Fruit fly (Drosophila melanogaster): ENCODE data around the gene CG32486.

The CG32486 gene

dm6 chr3L:3070274-3071204, at the start of gene CG32486, which contains the start of gene PAN3:
Gene CG32486 (minus strand): TSS chr3L:3070839.
Gene PAN3 (plus strand): TSS chr3L:3071133.
- TF ChIP-seq kay (GFP tag; ENCODE audit: borderline replicate concordance) (no peak), CG14711 (tag; optimal IDR thresholded peaks at IDR 0.05) (peak; percentile 36), CG33017 (tag; optimal IDR thresholded peaks at IDR 0.05) (peak; percentile 71), CG7101 (tag; optimal IDR thresholded peaks at IDR 0.05) (peak; percentile 71), Crg-1 (GFP tag; optimal IDR thresholded peaks at IDR 0.05) (no peak), CG12768 (GFP tag; optimal IDR thresholded peaks at IDR 0.05) (peak; percentile 69), Mnt (GFP tag; optimal IDR thresholded peaks at IDR 0.05) (peak; percentile 92), ovo (GFP tag; optimal IDR thresholded peaks at IDR 0.05) (peak; percentile 48), bab1 (GFP tag; optimal IDR thresholded peaks at IDR 0.05) (peak; percentile 87), pad (GFP tag; optimal IDR thresholded peaks at IDR 0.05) (peak; percentile 24), tj (GFP tag; optimal IDR thresholded peaks at IDR 0.05) (peak; percentile 52), cic (GFP tag; optimal IDR thresholded peaks at IDR 0.05) (peak; percentile 96), CG1620 (GFP tag; optimal IDR thresholded peaks at IDR 0.05) (peak; percentile 26), CG5204 (GFP tag; optimal IDR thresholded peaks at IDR 0.05) (peak; percentile 13), CG7045 (GFP tag; optimal IDR thresholded peaks at IDR 0.05) (peak; percentile 11), Hr96 (GFP tag; optimal IDR thresholded peaks at IDR 0.05) (peak; percentile 34), CG11617 (GFP tag; optimal IDR thresholded peaks at IDR 0.05) (peak; percentile 79), cnc (optimal IDR thresholded peaks at IDR 0.05) (no peak), Clk (GFP tag; optimal IDR thresholded peaks at IDR 0.05) (peak; percentile 18), toe (GFP tag; optimal IDR thresholded peaks at IDR 0.05) (peak; percentile 50)

- TF ChIP-seq CG5204 (GFP tag; optimal IDR thresholded peaks at IDR 0.05) (no peak), cnc (optimal IDR thresholded peaks at IDR 0.05) (no peak), Crg-1 (GFP tag; optimal IDR thresholded peaks at IDR 0.05) (no peak), Mnt (GFP tag; optimal IDR thresholded peaks at IDR 0.05) (no peak), CG1620 (GFP tag; optimal IDR thresholded peaks at IDR 0.05) (no peak), bab1 (GFP tag; optimal IDR thresholded peaks at IDR 0.05) (no peak), Clk (GFP tag; optimal IDR thresholded peaks at IDR 0.05) (no peak), kay (GFP tag; ENCODE audit: borderline replicate concordance) (no peak), Hr96 (GFP tag; optimal IDR thresholded peaks at IDR 0.05) (no peak), CG33017 (tag; optimal IDR thresholded peaks at IDR 0.05) (no peak)
Measured at dm6 chr3L:3114367-3114766, 43.7 kb upstream of the CG32486 start, which contains the start of gene CG45067. Gene CG45067 (minus strand): TSS chr3L:3114467.

dm6 chr3L:3111127-3111526, 40.5 kb upstream of the CG32486 start, which contains the start of gene CG45066:
Gene CG45066 (minus strand): TSS chr3L:3111227.
- TF ChIP-seq toe (GFP tag; optimal IDR thresholded peaks at IDR 0.05), result no peak
- no peak for TF ChIP-seq Crg-1 (GFP tag; optimal IDR thresholded peaks at IDR 0.05)
- TF ChIP-seq bab1 (GFP tag; optimal IDR thresholded peaks at IDR 0.05), result no peak
- no peak for TF ChIP-seq CG33017 (tag; optimal IDR thresholded peaks at IDR 0.05)
- TF ChIP-seq Mnt (GFP tag; optimal IDR thresholded peaks at IDR 0.05), result no peak
- no peak for TF ChIP-seq CG7101 (tag; optimal IDR thresholded peaks at IDR 0.05)
- no peak for TF ChIP-seq tj (GFP tag; optimal IDR thresholded peaks at IDR 0.05)
- TF ChIP-seq CG5204 (GFP tag; optimal IDR thresholded peaks at IDR 0.05), result no peak
- no peak for TF ChIP-seq Clk (GFP tag; optimal IDR thresholded peaks at IDR 0.05)
- no peak for TF ChIP-seq kay (GFP tag; ENCODE audit: borderline replicate concordance)
- TF ChIP-seq CG12768 (GFP tag; optimal IDR thresholded peaks at IDR 0.05), result no peak
- TF ChIP-seq pad (GFP tag; optimal IDR thresholded peaks at IDR 0.05), result no peak
- no peak for TF ChIP-seq cnc (optimal IDR thresholded peaks at IDR 0.05)
- no peak for TF ChIP-seq CG11617 (GFP tag; optimal IDR thresholded peaks at IDR 0.05)
- TF ChIP-seq ovo (GFP tag; optimal IDR thresholded peaks at IDR 0.05), result no peak
- TF ChIP-seq CG1620 (GFP tag; optimal IDR thresholded peaks at IDR 0.05), result no peak
- TF ChIP-seq Hr96 (GFP tag; optimal IDR thresholded peaks at IDR 0.05), result no peak

dm6 chr3L:3109417-3110090, 38.9 kb upstream of the CG32486 start:
- TF ChIP-seq Hr96 (GFP tag; optimal IDR thresholded peaks at IDR 0.05), result no peak
- TF ChIP-seq pad (GFP tag; optimal IDR thresholded peaks at IDR 0.05), result no peak
- TF ChIP-seq Mnt (GFP tag; optimal IDR thresholded peaks at IDR 0.05), result no peak
- no peak for TF ChIP-seq CG7101 (tag; optimal IDR thresholded peaks at IDR 0.05)
- no peak for TF ChIP-seq toe (GFP tag; optimal IDR thresholded peaks at IDR 0.05)
- TF ChIP-seq Crg-1 (GFP tag; optimal IDR thresholded peaks at IDR 0.05), result no peak
- TF ChIP-seq CG7045 (GFP tag; optimal IDR thresholded peaks at IDR 0.05), result no peak
- TF ChIP-seq kay (GFP tag; ENCODE audit: borderline replicate concordance), result no peak
- TF ChIP-seq cic (GFP tag; optimal IDR thresholded peaks at IDR 0.05), result no peak
- TF ChIP-seq CG1620 (GFP tag; optimal IDR thresholded peaks at IDR 0.05), result no peak
- TF ChIP-seq cnc (optimal IDR thresholded peaks at IDR 0.05), result no peak
- TF ChIP-seq CG11617 (GFP tag; optimal IDR thresholded peaks at IDR 0.05), result no peak
- TF ChIP-seq ovo (GFP tag; optimal IDR thresholded peaks at IDR 0.05), result no peak

dm6 chr3L:3108964-3109363, 38.3 kb upstream of the CG32486 start:
- no peak for TF ChIP-seq toe (GFP tag; optimal IDR thresholded peaks at IDR 0.05)
- no peak for TF ChIP-seq CG1620 (GFP tag; optimal IDR thresholded peaks at IDR 0.05)
- no peak for TF ChIP-seq CG11617 (GFP tag; optimal IDR thresholded peaks at IDR 0.05)
- TF ChIP-seq tj (GFP tag; optimal IDR thresholded peaks at IDR 0.05), result no peak
- TF ChIP-seq Clk (GFP tag; optimal IDR thresholded peaks at IDR 0.05), result no peak
- no peak for TF ChIP-seq kay (GFP tag; ENCODE audit: borderline replicate concordance)
- no peak for TF ChIP-seq cnc (optimal IDR thresholded peaks at IDR 0.05)
- TF ChIP-seq CG7101 (tag; optimal IDR thresholded peaks at IDR 0.05), result no peak
- TF ChIP-seq ovo (GFP tag; optimal IDR thresholded peaks at IDR 0.05), result no peak
- TF ChIP-seq Hr96 (GFP tag; optimal IDR thresholded peaks at IDR 0.05), result no peak
- TF ChIP-seq pad (GFP tag; optimal IDR thresholded peaks at IDR 0.05), result no peak
- no peak for TF ChIP-seq bab1 (GFP tag; optimal IDR thresholded peaks at IDR 0.05)
- no peak for TF ChIP-seq cic (GFP tag; optimal IDR thresholded peaks at IDR 0.05)
- no peak for TF ChIP-seq CG12768 (GFP tag; optimal IDR thresholded peaks at IDR 0.05)
- TF ChIP-seq Mnt (GFP tag; optimal IDR thresholded peaks at IDR 0.05), result no peak
- no peak for TF ChIP-seq CG7045 (GFP tag; optimal IDR thresholded peaks at IDR 0.05)
- no peak for TF ChIP-seq CG5204 (GFP tag; optimal IDR thresholded peaks at IDR 0.05)
- TF ChIP-seq Crg-1 (GFP tag; optimal IDR thresholded peaks at IDR 0.05), result no peak

All from whole organism, adult.